Worm (Caenorhabditis elegans): ENCODE results near the gene H09F14.1.

ce11 chrV:10578938-10579337, 36.5 kb downstream of the H09F14.1 start, which contains the start of the genes erh-1 and lpd-9:
- TF ChIP-seq ama-1 (optimal IDR thresholded peaks at IDR 0.05) (no peak), nhr-84 (tag; optimal IDR thresholded peaks at IDR 0.05) (no peak), ets-5 (GFP tag; IDR thresholded peaks at IDR 0.05) (no peak), isw-1 (GFP tag; IDR thresholded peaks at IDR 0.05) (peak; percentile 72), lin-39 (tag; optimal IDR thresholded peaks at IDR 0.05) (peak; percentile 70), ceh-63 (GFP tag; optimal IDR thresholded peaks at IDR 0.05) (no peak)

All from whole organism, L1 larva.